Fruit fly (Drosophila melanogaster): ENCODE results near the gene mtrm.

Gene mtrm

dm6 chr3L:8455015-8455908, 42.5 kb downstream of the mtrm start (continued):
- TF ChIP-seq CG17612 (GFP tag; IDR thresholded peaks at IDR 0.05) (no peak), gt (GFP tag; IDR thresholded peaks at IDR 0.05) (no peak), fd96Cb (tag; optimal IDR thresholded peaks at IDR 0.05) (peak; percentile 87), Myb (GFP tag; optimal IDR thresholded peaks at IDR 0.05) (peak; percentile 19), Fer2 (tag; optimal IDR thresholded peaks at IDR 0.05) (peak; percentile 77), Chrac-16 (GFP tag; optimal IDR thresholded peaks at IDR 0.05) (peak; percentile 69), CG3407 (GFP tag; optimal IDR thresholded peaks at IDR 0.05) (peak; percentile 80), MESR4 (GFP tag; optimal IDR thresholded peaks at IDR 0.05) (no peak), Awh (GFP tag; IDR thresholded peaks at IDR 0.05) (peak; percentile 71), CG7963 (GFP tag; IDR thresholded peaks at IDR 0.05; ENCODE audit: partially characterized antibody) (no peak), CG4730 (GFP tag; IDR thresholded peaks at IDR 0.05) (peak; percentile 71), CG6689 (GFP tag; IDR thresholded peaks at IDR 0.05) (peak; percentile 83), zfh2 (GFP tag; optimal IDR thresholded peaks at IDR 0.05) (peak; percentile 42), Usf (GFP tag; optimal IDR thresholded peaks at IDR 0.05) (peak; percentile 41), jigr1 (GFP tag; IDR thresholded peaks at IDR 0.05) (peak; percentile 51; the same call in 1 of the 3 replicates), Aef1 (GFP tag; IDR thresholded peaks at IDR 0.05) (peak; percentile 69), Med (GFP tag) (peak; percentile 96), CG16815 (GFP tag; optimal IDR thresholded peaks at IDR 0.05) (peak; percentile 58), CG32772 (GFP tag; IDR thresholded peaks at IDR 0.05) (peak; percentile 62), CG17361 (GFP tag; IDR thresholded peaks at IDR 0.05) (peak; percentile 94), Lim3 (GFP tag; IDR thresholded peaks at IDR 0.05) (no peak), CG2120 (GFP tag; optimal IDR thresholded peaks at IDR 0.05) (peak; percentile 85), lola (GFP tag; optimal IDR thresholded peaks at IDR 0.05) (peak in 1 of 3 experiments; percentile 76), sob (GFP tag; IDR thresholded peaks at IDR 0.05) (peak; percentile 80), CG8478 (optimal IDR thresholded peaks at IDR 0.05) (no peak), CG8089 (GFP tag; optimal IDR thresholded peaks at IDR 0.05) (no peak), Dip3 (GFP tag; optimal IDR thresholded peaks at IDR 0.05) (peak; percentile 25), aop (GFP tag; IDR thresholded peaks at IDR 0.05) (no peak), CG17802 (tag; optimal IDR thresholded peaks at IDR 0.05) (peak; percentile 16), caup (GFP tag; optimal IDR thresholded peaks at IDR 0.05; ENCODE audit: severe bottlenecking) (peak; percentile 93), CG10979 (tag; optimal IDR thresholded peaks at IDR 0.05) (peak; percentile 86), CG3995 (GFP tag; optimal IDR thresholded peaks at IDR 0.05) (peak; percentile 55), CG12942 (GFP tag; optimal IDR thresholded peaks at IDR 0.05) (peak; percentile 76), wek (GFP tag; optimal IDR thresholded peaks at IDR 0.05) (no peak), CG31365 (tag; optimal IDR thresholded peaks at IDR 0.05) (no peak), Tbp (GFP tag; optimal IDR thresholded peaks at IDR 0.05) (no peak), CG15479 (GFP tag; optimal IDR thresholded peaks at IDR 0.05) (no peak), CG9876 (GFP tag; optimal IDR thresholded peaks at IDR 0.05) (no peak), CG6272 (GFP tag; IDR thresholded peaks at IDR 0.05) (0 out of 2 replicates have a peak, but pooled peaks have one; percentile 20), Xbp1 (GFP tag; optimal IDR thresholded peaks at IDR 0.05) (peak; percentile 72), CG7271 (tag; optimal IDR thresholded peaks at IDR 0.05) (peak; percentile 42), otp (GFP tag; IDR thresholded peaks at IDR 0.05) (peak; percentile 48; the same call in 1 of the 3 replicates), CG33557 (GFP tag; optimal IDR thresholded peaks at IDR 0.05) (peak; percentile 23), slp2 (GFP tag; optimal IDR thresholded peaks at IDR 0.05) (peak; percentile 39), sc (optimal IDR thresholded peaks at IDR 0.05) (no peak), sc (GFP tag; optimal IDR thresholded peaks at IDR 0.05) (peak; percentile 59), CG8924 (tag; optimal IDR thresholded peaks at IDR 0.05) (peak; percentile 91), Ravus (GFP tag; IDR thresholded peaks at IDR 0.05) (peak; percentile 51), CG1603 (tag; optimal IDR thresholded peaks at IDR 0.05) (peak; percentile 31)
